Fruit fly (Drosophila melanogaster): ENCODE measurements around the gene CG11927.

DNA sequence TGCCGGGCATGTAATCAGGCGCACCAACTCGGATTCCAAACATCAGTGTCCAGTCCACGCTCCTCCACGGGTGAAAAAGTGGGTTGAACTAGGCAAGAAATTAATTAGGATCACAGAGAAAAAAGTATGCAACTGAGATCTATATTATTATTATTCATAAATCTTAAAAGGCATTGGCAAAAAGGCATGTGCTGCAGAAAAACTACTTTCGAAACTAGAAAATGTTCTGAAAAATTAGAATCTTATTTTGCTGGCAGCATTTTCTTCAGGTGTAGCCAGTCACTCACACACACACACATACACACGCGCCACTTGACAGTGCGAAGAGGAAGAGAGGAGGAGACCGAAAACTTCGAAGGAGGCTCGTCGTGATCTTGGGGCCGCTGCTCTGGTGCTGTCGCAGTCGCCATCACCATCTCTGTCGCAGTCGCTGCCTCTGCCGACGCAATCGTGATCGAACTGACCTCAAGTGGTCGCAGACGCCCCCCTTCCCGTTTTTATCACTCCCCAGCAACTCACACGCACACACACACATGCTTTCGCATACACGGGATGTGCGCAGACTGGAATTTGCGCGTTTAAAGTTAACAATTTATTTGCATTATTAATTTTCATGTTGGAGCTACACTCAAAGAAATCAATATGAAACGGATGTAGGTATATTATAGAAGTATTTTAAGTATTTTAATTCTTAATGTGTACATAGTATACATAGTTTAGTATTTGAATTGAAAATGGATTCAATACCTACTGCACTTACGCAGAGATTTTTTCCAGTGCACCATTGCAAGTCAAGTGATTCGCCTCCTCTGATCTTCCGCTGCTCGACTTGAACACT is 40.0 kb downstream of the CG11927 start:
- TF ChIP-seq CG12605 (GFP tag; IDR thresholded peaks at IDR 0.05) (peak; percentile 94), CG34367 (tag; optimal IDR thresholded peaks at IDR 0.05) (peak; percentile 97), D1 (tag; optimal IDR thresholded peaks at IDR 0.05) (peak; percentile 91), Ets98B (GFP tag; IDR thresholded peaks at IDR 0.05) (peak; percentile 92), Snoo (tag; optimal IDR thresholded peaks at IDR 0.05) (peak; percentile 81), Pif1B (GFP tag; optimal IDR thresholded peaks at IDR 0.05) (peak; percentile 88), fd96Ca (GFP tag; IDR thresholded peaks at IDR 0.05) (peak; percentile 92), Pif1A (GFP tag; optimal IDR thresholded peaks at IDR 0.05) (peak; percentile 86), rn (GFP tag; IDR thresholded peaks at IDR 0.05) (peak; percentile 92), CG9948 (tag; optimal IDR thresholded peaks at IDR 0.05) (peak; percentile 98), CG10348 (GFP tag; IDR thresholded peaks at IDR 0.05) (peak; percentile 56; the same call in 1 of the 2 replicates), CG13204 (GFP tag; optimal IDR thresholded peaks at IDR 0.05) (peak; percentile 89), EcR (GFP tag; optimal IDR thresholded peaks at IDR 0.05) (peak; percentile 88), CG17806 (tag; optimal IDR thresholded peaks at IDR 0.05) (peak; percentile 97)

All from whole organism, pupa.